Fruit fly (Drosophila melanogaster) whole organism, pupa: ENCODE measurements around the gene arm.

Source experiments
- CG10348 ChIP-seq: fragments of 200-800 bp; sonication (Bioruptor generic); IDR thresholded peaks from 2 replicates; pipeline ENCODE4 v1.3.6; 2022; ENCODE audit warnings: missing biosample characterization, missing genetic modification characterization
- CG12605 ChIP-seq: fragments of 200-800 bp; sonication (Bioruptor generic); IDR thresholded peaks from 2 replicates; pipeline ENCODE4 v1.3.6; 2022; ENCODE audit warnings: missing biosample characterization, missing genetic modification characterization
- CG13204 ChIP-seq: fragments of 200-800 bp; sonication (Bioruptor generic); optimal IDR thresholded peaks from 2 replicates; lab custom pipeline; 2018; ENCODE audit warnings: missing biosample characterization, mild to moderate bottlenecking, missing genetic modification characterization, moderate library complexity
- CG14655 ChIP-seq: fragments of 200-800 bp; sonication (Bioruptor generic); optimal IDR thresholded peaks from 3 replicates; lab custom pipeline; 2017; ENCODE audit warnings: mild to moderate bottlenecking, missing biosample characterization, missing genetic modification reagents, missing genetic modification characterization
- CG15710 ChIP-seq: fragments of 200-800 bp; sonication (Bioruptor generic); optimal IDR thresholded peaks from 2 replicates; lab custom pipeline; 2018; ENCODE audit warnings: missing biosample characterization, mild to moderate bottlenecking, missing genetic modification characterization, moderate library complexity
- CG17806 ChIP-seq: fragments of 200-800 bp; sonication (Bioruptor generic); optimal IDR thresholded peaks from 2 replicates; lab custom pipeline; 2018; ENCODE audit warnings: missing biosample characterization, mild to moderate bottlenecking, missing genetic modification characterization, moderate library complexity
- CG32121 ChIP-seq: fragments of 200-800 bp; sonication (Bioruptor generic); IDR thresholded peaks from 2 replicates; pipeline ENCODE4 v1.3.6; 2022; ENCODE audit warnings: missing biosample characterization, missing genetic modification characterization
- CG34367 ChIP-seq: fragments of 200-800 bp; sonication (Bioruptor generic); optimal IDR thresholded peaks from 2 replicates; lab custom pipeline; 2018; ENCODE audit warnings: missing biosample characterization, mild to moderate bottlenecking, missing genetic modification characterization
- CG4496 ChIP-seq: fragments of 200-800 bp; sonication (Bioruptor generic); IDR thresholded peaks from 3 replicates; pipeline ENCODE4 v1.3.6; 2022; ENCODE audit warnings: missing biosample characterization, missing genetic modification characterization
- CG8159 ChIP-seq: fragments of 200-800 bp; sonication (Bioruptor generic); optimal IDR thresholded peaks from 3 replicates; lab custom pipeline; 2018; ENCODE audit warnings: missing biosample characterization, mild to moderate bottlenecking, missing genetic modification characterization, moderate library complexity
- CG8301 ChIP-seq: fragments of 200-800 bp; sonication (Bioruptor generic); optimal IDR thresholded peaks from 2 replicates; lab custom pipeline; 2018; ENCODE audit warnings: missing biosample characterization, mild to moderate bottlenecking, missing genetic modification characterization
- CG9948 ChIP-seq: fragments of 200-800 bp; sonication (Bioruptor generic); optimal IDR thresholded peaks from 2 replicates; lab custom pipeline; 2018; ENCODE audit warnings: missing biosample characterization, mild to moderate bottlenecking, missing genetic modification characterization, moderate library complexity
- D1 ChIP-seq: fragments of 200-800 bp; sonication (Bioruptor generic); optimal IDR thresholded peaks from 2 replicates; lab custom pipeline; 2018; ENCODE audit warnings: missing biosample characterization, mild to moderate bottlenecking, missing genetic modification characterization, moderate library complexity
- EcR ChIP-seq: fragments of 200-800 bp; sonication (Bioruptor generic); optimal IDR thresholded peaks from 3 replicates; lab custom pipeline; 2019; ENCODE audit warnings: missing biosample characterization, missing genetic modification characterization, mild to moderate bottlenecking, moderate library complexity, missing genetic modification reagents
- Ets98B ChIP-seq: fragments of 200-800 bp; sonication (Bioruptor generic); IDR thresholded peaks from 2 replicates; pipeline ENCODE4 v1.3.6; 2022; ENCODE audit warnings: missing biosample characterization, missing genetic modification characterization
- Pif1A ChIP-seq: fragments of 200-800 bp; sonication (Bioruptor generic); optimal IDR thresholded peaks from 3 replicates; lab custom pipeline; 2016; ENCODE audit warnings: missing biosample characterization, missing genetic modification characterization
- Pif1B ChIP-seq: fragments of 200-800 bp; sonication (Bioruptor generic); optimal IDR thresholded peaks from 3 replicates; lab custom pipeline; 2016; ENCODE audit warnings: missing biosample characterization, missing genetic modification characterization
- Snoo ChIP-seq: fragments of 200-800 bp; sonication (Bioruptor generic); optimal IDR thresholded peaks from 3 replicates; lab custom pipeline; 2017; ENCODE audit warnings: missing biosample characterization, mild to moderate bottlenecking, missing genetic modification characterization, inconsistent platforms
- fd96Ca ChIP-seq: fragments of 200-800 bp; sonication (Bioruptor generic); IDR thresholded peaks from 3 replicates; pipeline ENCODE4 v1.3.6; 2022; ENCODE audit warnings: missing biosample characterization, missing genetic modification characterization
- gl ChIP-seq: fragments of 200-800 bp; sonication (Bioruptor generic); optimal IDR thresholded peaks from 2 replicates; lab custom pipeline; 2018; ENCODE audit warnings: missing biosample characterization, mild to moderate bottlenecking, missing genetic modification characterization
- rn ChIP-seq: fragments of 200-800 bp; sonication (Bioruptor generic); IDR thresholded peaks from 2 replicates; pipeline ENCODE4 v1.3.6; 2022; ENCODE audit warnings: missing biosample characterization, missing genetic modification characterization

The arm gene

DNA sequence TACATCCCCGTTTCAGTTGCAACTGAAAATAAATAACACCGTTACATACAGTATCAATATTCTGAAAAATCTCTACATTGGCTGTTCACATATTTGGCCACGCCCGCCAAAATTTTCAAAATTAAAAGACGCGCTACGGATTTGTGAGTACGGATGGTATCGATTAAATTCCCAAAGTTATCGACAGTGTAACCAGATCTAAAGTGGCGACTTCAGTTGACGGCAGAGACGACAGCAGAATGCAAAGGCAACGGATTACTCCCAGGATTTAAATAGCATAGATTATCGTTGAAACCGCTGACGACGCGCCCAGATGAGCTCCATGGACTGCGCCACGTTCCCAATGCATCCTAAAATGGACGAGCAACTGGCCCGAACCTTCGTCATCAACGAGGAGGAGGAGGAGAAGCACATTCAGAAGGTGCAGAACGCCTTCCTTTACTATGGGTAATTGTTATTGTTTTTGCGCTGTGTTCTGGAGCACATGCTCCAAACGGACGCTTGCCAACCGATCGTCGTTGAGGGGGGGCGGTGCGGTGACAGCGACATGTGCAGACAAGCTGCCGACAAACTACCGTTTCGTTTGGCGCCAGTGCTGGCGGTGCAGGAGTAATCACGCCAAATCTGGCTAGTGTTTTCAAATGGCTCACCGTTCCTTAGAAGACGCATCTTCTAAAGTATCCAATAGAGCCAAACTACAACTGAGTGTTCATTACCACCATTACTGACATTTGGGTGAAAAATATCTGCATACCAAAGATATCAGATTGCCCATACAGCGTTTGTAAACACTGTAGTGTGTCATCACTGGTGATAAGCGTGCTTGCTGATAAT is 27.2 kb upstream of the arm start, which contains the start of gene CG11596:
TSS of gene CG11596 (plus strand) at position 211 of the 834 bp plus-strand sequence.
- TF ChIP-seq CG17806 (tag; lab: Kevin White, UChicago): no peak
- TF ChIP-seq CG13204 (GFP tag; lab: Kevin White, UChicago): no peak
- TF ChIP-seq CG12605 (GFP tag; lab: Robert Waterston, UW): no peak
- TF ChIP-seq CG9948 (tag; lab: Kevin White, UChicago): no peak
- TF ChIP-seq Pif1B (GFP tag; lab: Kevin White, UChicago): no peak
- no peak for TF ChIP-seq rn
- TF ChIP-seq CG4496: 0 out of 3 replicates have a peak, but pooled peaks have one; percentile 20
- TF ChIP-seq Pif1A (GFP tag; lab: Kevin White, UChicago): no peak
- no peak for TF ChIP-seq CG8301
- 0 out of 2 replicates have a peak, but pooled peaks have one; percentile 15 for TF ChIP-seq CG32121 (GFP tag; lab: Robert Waterston, UW)

DNA sequence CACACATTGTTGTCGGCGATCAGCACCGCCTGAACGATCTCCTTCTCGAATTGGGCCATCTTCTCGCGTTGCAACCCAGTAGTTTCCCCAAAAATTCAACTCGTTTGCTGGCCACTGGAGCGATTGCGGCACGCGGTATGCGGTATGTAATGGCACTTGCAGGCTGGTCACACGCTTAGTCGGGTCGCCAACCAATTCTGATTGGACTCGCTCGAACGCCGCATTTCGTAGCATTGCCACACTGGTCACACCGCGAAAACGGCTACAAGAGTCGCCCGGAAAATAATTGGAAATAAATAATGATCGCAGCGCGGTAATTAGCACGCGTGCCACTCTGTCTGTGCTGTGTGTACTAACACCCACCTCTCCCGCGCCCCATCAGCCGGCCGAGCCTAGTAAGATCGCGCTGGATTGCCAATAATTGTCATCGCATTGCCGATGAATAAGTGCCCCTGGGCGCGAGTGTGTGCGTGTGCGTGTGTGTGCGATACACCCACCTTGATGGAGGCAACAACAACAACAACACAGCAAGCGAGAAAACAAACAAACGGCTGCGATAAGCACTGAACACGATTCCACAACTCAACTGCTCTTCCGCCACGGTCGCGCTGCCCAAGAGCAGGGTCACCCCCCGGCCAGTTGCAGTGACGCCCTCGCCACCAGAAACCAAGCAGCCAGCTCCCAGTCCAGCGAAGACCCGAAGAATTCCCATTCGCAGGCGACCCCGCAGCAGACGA is 22.5 kb upstream of the arm start, which contains the start of the genes eIF2Bepsilon and Ocrl:
TSS of gene eIF2Bepsilon (minus strand) at position 110 of the 737 bp plus-strand sequence.
TSS of gene Ocrl (plus strand) at position 217 of the 737 bp plus-strand sequence.
- TF ChIP-seq gl (tag; lab: Kevin White, UChicago): no peak
- TF ChIP-seq EcR: peak; percentile 49

DNA sequence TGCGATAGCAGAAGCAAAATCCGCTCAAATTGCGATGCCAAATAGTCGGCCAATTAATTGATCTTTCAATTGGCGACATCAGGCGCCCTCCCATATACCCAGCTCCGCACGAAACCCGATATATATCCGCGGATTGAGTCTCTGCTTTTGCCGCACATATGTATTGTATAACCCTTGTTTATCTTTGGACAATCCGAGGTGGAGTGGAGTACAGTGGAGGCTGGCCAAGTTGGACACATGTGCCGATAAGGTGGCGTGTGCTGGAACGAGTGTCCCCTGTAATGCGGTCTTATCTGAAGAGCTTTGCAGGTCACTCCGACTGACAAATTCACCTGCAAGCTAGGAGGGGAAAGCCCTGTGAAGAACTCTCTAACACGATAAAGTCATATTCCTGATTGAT is 9.1 kb upstream of the arm start:
- TF ChIP-seq D1 (tag; lab: Kevin White, UChicago): no peak
- no peak for TF ChIP-seq fd96Ca (GFP tag; lab: Robert Waterston, UW)
- TF ChIP-seq CG8159 (tag; lab: Kevin White, UChicago): no peak
- TF ChIP-seq CG32121 (GFP tag; lab: Robert Waterston, UW): no peak
- no peak for TF ChIP-seq Pif1A (GFP tag; lab: Kevin White, UChicago)
- no peak for TF ChIP-seq CG34367 (tag; lab: Kevin White, UChicago)
- TF ChIP-seq CG13204 (GFP tag; lab: Kevin White, UChicago): no peak
- TF ChIP-seq EcR: no peak
- no peak for TF ChIP-seq CG9948 (tag; lab: Kevin White, UChicago)
- no peak for TF ChIP-seq CG8301
- no peak for TF ChIP-seq CG12605 (GFP tag; lab: Robert Waterston, UW)
- no peak for TF ChIP-seq Snoo (tag; lab: Kevin White, UChicago)
- no peak for TF ChIP-seq Ets98B (GFP tag; lab: Robert Waterston, UW)
- no peak for TF ChIP-seq gl (tag; lab: Kevin White, UChicago)
- TF ChIP-seq CG15710 (tag; lab: Kevin White, UChicago): no peak
- no peak for TF ChIP-seq rn

DNA sequence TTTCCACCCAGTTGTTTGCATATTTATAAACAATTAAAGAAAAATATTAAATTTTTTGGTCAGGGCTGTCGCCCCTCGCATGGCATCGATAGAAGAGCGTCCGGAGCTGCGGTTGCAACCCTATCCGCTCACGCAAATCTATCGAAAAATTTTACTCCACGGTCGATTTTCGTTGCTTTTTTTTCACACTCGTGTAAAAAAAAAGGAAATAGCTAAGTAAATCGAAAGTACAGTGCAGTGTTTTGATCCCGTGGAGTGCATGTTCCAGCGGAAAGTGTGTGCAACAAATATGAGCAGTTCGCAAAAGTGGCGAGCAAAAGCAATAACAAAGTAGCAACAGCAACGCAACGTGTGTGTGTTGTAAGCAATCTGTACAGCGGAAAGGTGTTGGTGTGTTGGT is 8.3 kb upstream of the arm start, which contains the start of the genes Edem1 and Rbcn-3B:
TSS of gene Edem1 (minus strand) at position 71 of the 400 bp plus-strand sequence.
TSS of gene Rbcn-3B (plus strand) at position 164 of the 400 bp plus-strand sequence.
- TF ChIP-seq CG12605 (GFP tag; lab: Robert Waterston, UW): peak; percentile 67
- TF ChIP-seq CG8159 (tag; lab: Kevin White, UChicago): no peak
- peak; percentile 50 for TF ChIP-seq CG34367 (tag; lab: Kevin White, UChicago)
- peak; percentile 72 for TF ChIP-seq gl (tag; lab: Kevin White, UChicago)
- TF ChIP-seq CG9948 (tag; lab: Kevin White, UChicago): peak; percentile 1
- no peak for TF ChIP-seq Snoo (tag; lab: Kevin White, UChicago)
- TF ChIP-seq EcR: peak; percentile 1
- peak; percentile 53 for TF ChIP-seq Ets98B (GFP tag; lab: Robert Waterston, UW)
- peak; percentile 39 for TF ChIP-seq CG15710 (tag; lab: Kevin White, UChicago)
- peak; percentile 10 for TF ChIP-seq CG17806 (tag; lab: Kevin White, UChicago)
- TF ChIP-seq CG8301: peak; percentile 41
- TF ChIP-seq CG4496: peak; percentile 52; the same call in 2 of the 3 replicates
- TF ChIP-seq fd96Ca (GFP tag; lab: Robert Waterston, UW): no peak

DNA sequence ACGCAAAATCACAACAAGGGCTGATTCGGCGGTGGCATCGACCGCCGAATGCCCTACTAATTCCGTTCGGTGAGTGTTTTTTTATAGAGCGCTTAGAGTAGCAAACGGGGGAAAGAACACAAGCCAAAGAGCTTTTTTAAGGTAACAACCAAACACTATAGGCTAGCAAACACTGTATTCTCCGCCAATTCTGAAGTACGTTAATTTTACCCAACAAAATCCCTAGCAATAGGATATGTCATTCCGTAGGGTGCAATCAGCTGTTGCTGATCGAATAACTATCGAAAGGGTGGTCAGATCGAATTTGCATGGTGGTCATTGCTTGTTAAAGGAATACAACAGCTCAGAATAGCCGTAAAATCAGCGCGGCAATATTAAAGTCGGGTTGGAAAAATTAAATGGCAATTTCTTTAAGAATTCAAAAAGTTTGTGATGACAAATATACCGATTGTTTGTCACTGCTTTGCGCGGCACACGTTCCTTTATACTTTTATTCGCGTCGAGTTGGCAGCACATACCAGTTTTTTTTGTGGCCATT is 7.3 kb upstream of the arm start, which contains the start of gene mip130:
TSS of gene mip130 (plus strand) at position 513 of the 538 bp plus-strand sequence.
- peak; percentile 44 for TF ChIP-seq CG9948 (tag; lab: Kevin White, UChicago)
- peak; percentile 29 for TF ChIP-seq Snoo (tag; lab: Kevin White, UChicago)
- TF ChIP-seq CG8159 (tag; lab: Kevin White, UChicago): peak; percentile 63
- TF ChIP-seq gl (tag; lab: Kevin White, UChicago): peak; percentile 21
- TF ChIP-seq Ets98B (GFP tag; lab: Robert Waterston, UW): peak; percentile 50
- TF ChIP-seq CG15710 (tag; lab: Kevin White, UChicago): peak; percentile 54
- peak; percentile 48 for TF ChIP-seq CG17806 (tag; lab: Kevin White, UChicago)
- TF ChIP-seq D1 (tag; lab: Kevin White, UChicago): no peak
- peak; percentile 59 for TF ChIP-seq CG8301
- no peak for TF ChIP-seq CG10348 (GFP tag; lab: Robert Waterston, UW)
- TF ChIP-seq CG14655 (GFP tag; lab: Kevin White, UChicago): no peak
- no peak for TF ChIP-seq rn
- TF ChIP-seq CG32121 (GFP tag; lab: Robert Waterston, UW): peak; percentile 41; the same call in 1 of the 2 replicates
- peak; percentile 40 for TF ChIP-seq CG34367 (tag; lab: Kevin White, UChicago)
- TF ChIP-seq CG4496: peak; percentile 62; the same call in 2 of the 3 replicates
- no peak for TF ChIP-seq CG12605 (GFP tag; lab: Robert Waterston, UW)
- peak; percentile 25 for TF ChIP-seq EcR
- peak; percentile 47 for TF ChIP-seq Pif1B (GFP tag; lab: Kevin White, UChicago)
- peak; percentile 59 for TF ChIP-seq Pif1A (GFP tag; lab: Kevin White, UChicago)
- TF ChIP-seq fd96Ca (GFP tag; lab: Robert Waterston, UW): peak; percentile 57; the same call in 1 of the 3 replicates
- TF ChIP-seq CG13204 (GFP tag; lab: Kevin White, UChicago): no peak
